Worm (Caenorhabditis elegans) whole organism, L4/young adult: Measurements from ENCODE around the gene K10D6.3.

Experiments
- W03F9.2 ChIP-seq: fragments of 150-350 bp; optimal IDR thresholded peaks from 2 replicates; lab custom pipeline; 2014; ENCODE audit warnings: missing biosample characterization, missing genetic modification characterization
- dao-5 ChIP-seq: sonication (generic microtip); optimal IDR thresholded peaks from 2 replicates; lab custom pipeline; 2016; ENCODE audit warnings: missing genotype, missing genetic modification characterization, moderate library complexity, missing compliant biosample characterization
- him-1 ChIP-seq: sonication (generic microtip); optimal IDR thresholded peaks from 2 replicates; lab custom pipeline; 2016; ENCODE audit warnings: missing genotype, missing genetic modification reagents, missing genetic modification characterization, missing compliant biosample characterization

ce11 chrV:11196109-11196508, 4.3 kb upstream of the K10D6.3 start, which contains the start of gene clc-6:
- no peak for TF ChIP-seq him-1 (tag; lab: Kevin White, UChicago)
- no peak for TF ChIP-seq W03F9.2 (tag; lab: Kevin White, UChicago)
- no peak for TF ChIP-seq dao-5 (tag; lab: Kevin White, UChicago)
